Worm (Caenorhabditis elegans): ENCODE measurements around the gene Y38F2AR.3.

ce11 chrIV:2391809-2392208 is 8.0 kb downstream of the Y38F2AR.3 start:
- TF ChIP-seq tbx-37 (GFP tag; conservative IDR thresholded peaks at IDR 0.05): no peak
- TF ChIP-seq scrt-1 (GFP tag; IDR thresholded peaks at IDR 0.05): no peak
- TF ChIP-seq tbx-11 (GFP tag; IDR thresholded peaks at IDR 0.05): no peak
- TF ChIP-seq ama-1 (optimal IDR thresholded peaks at IDR 0.05): no peak
- no peak for TF ChIP-seq aly-1 (tag; optimal IDR thresholded peaks at IDR 0.05)
- TF ChIP-seq flt-1 (GFP tag; IDR thresholded peaks at IDR 0.05): no peak
- TF ChIP-seq ceh-13 (GFP tag; optimal IDR thresholded peaks at IDR 0.05): no peak
- TF ChIP-seq sea-1 (GFP tag; conservative IDR thresholded peaks at IDR 0.05): no peak
- no peak for TF ChIP-seq hmbx-1 (tag; optimal IDR thresholded peaks at IDR 0.05)
- no peak for TF ChIP-seq B0310.2 (tag; optimal IDR thresholded peaks at IDR 0.05)
- TF ChIP-seq pes-1 (GFP tag; IDR thresholded peaks at IDR 0.05): no peak
- no peak for TF ChIP-seq tra-4 (tag; optimal IDR thresholded peaks at IDR 0.05)
- TF ChIP-seq ceh-36 (tag; optimal IDR thresholded peaks at IDR 0.05): no peak
